Fruit fly (Drosophila melanogaster): ENCODE measurements around the gene myd.

Gene myd

DNA sequence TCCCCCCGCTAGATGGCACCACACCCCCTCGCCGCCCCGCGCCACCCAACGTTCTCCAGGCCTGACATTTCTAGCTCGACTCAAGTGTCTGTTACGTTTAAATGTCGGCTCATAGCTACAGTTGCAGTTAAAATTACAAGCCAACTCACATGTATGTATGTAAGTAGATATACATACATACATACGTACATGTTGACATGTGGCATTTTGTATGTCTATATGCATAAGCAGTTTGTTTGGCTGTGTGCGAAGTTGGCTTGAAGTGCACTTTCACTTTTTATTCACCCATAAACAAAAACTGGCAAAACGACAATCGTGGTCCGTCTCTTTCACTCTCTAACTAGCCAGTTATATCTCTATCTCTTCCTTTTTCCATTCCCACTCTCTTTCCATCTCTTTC, 2.4 kb downstream of the myd start (continued):
- TF ChIP-seq CG7745 (tag; optimal IDR thresholded peaks at IDR 0.05) = no peak
- no peak for TF ChIP-seq fd96Cb (tag; optimal IDR thresholded peaks at IDR 0.05)
- TF ChIP-seq Neu2 (GFP tag; optimal IDR thresholded peaks at IDR 0.05; ENCODE audit: borderline replicate concordance) = no peak
- TF ChIP-seq gem (tag; optimal IDR thresholded peaks at IDR 0.05) = peak; percentile 32
- TF ChIP-seq Eip74EF (GFP tag; optimal IDR thresholded peaks at IDR 0.05) = no peak
- no peak for TF ChIP-seq CG17802 (tag; optimal IDR thresholded peaks at IDR 0.05)
- no peak for TF ChIP-seq wdn (GFP tag; IDR thresholded peaks at IDR 0.05)
- TF ChIP-seq MBD-R2 (GFP tag; IDR thresholded peaks at IDR 0.05) = no peak
- TF ChIP-seq CG1832 (GFP tag; optimal IDR thresholded peaks at IDR 0.05) = no peak
- TF ChIP-seq oc (tag; optimal IDR thresholded peaks at IDR 0.05) = peak; percentile 56
- TF ChIP-seq chinmo (GFP tag; IDR thresholded peaks at IDR 0.05; ENCODE audit: partially characterized antibody) = no peak
- no peak for TF ChIP-seq CG14014 (GFP tag; IDR thresholded peaks at IDR 0.05)
- TF ChIP-seq CG18764 (GFP tag; optimal IDR thresholded peaks at IDR 0.05) = no peak
- TF ChIP-seq CG15601 (tag; optimal IDR thresholded peaks at IDR 0.05) = peak; percentile 10
- no peak for TF ChIP-seq CG17186 (GFP tag; optimal IDR thresholded peaks at IDR 0.05)
- TF ChIP-seq al (GFP tag; IDR thresholded peaks at IDR 0.05) = no peak
- no peak for TF ChIP-seq emc (GFP tag; optimal IDR thresholded peaks at IDR 0.05)
- no peak for TF ChIP-seq slbo (GFP tag; IDR thresholded peaks at IDR 0.05)
- TF ChIP-seq ATbp (GFP tag; optimal IDR thresholded peaks at IDR 0.05) = peak; percentile 94
- TF ChIP-seq Usf (GFP tag; optimal IDR thresholded peaks at IDR 0.05) = no peak
- TF ChIP-seq Dp (GFP tag; optimal IDR thresholded peaks at IDR 0.05) = no peak
- TF ChIP-seq lola (GFP tag; optimal IDR thresholded peaks at IDR 0.05) = no peak
- no peak for TF ChIP-seq esg (GFP tag; conservative IDR thresholded peaks at IDR 0.05)
- TF ChIP-seq B-H2 (GFP tag; optimal IDR thresholded peaks at IDR 0.05) = no peak
- TF ChIP-seq eve (GFP tag; optimal IDR thresholded peaks at IDR 0.05) = no peak
- TF ChIP-seq CG11093 (GFP tag; IDR thresholded peaks at IDR 0.05) = peak; percentile 33; the same call in 1 of the 3 replicates
- no peak for TF ChIP-seq CG15479 (GFP tag; optimal IDR thresholded peaks at IDR 0.05)
- TF ChIP-seq Oaz (GFP tag; IDR thresholded peaks at IDR 0.05) = no peak
- TF ChIP-seq zfh2 (GFP tag; optimal IDR thresholded peaks at IDR 0.05) = no peak
- no peak for TF ChIP-seq CG31224 (GFP tag; IDR thresholded peaks at IDR 0.05)
- TF ChIP-seq Doc2 (GFP tag; IDR thresholded peaks at IDR 0.05) = no peak
- TF ChIP-seq sob (GFP tag; IDR thresholded peaks at IDR 0.05) = no peak
- no peak for TF ChIP-seq Nf-YB (GFP tag; optimal IDR thresholded peaks at IDR 0.05)
- no peak for TF ChIP-seq CG9817 (tag; optimal IDR thresholded peaks at IDR 0.05)
- TF ChIP-seq danr (GFP tag; IDR thresholded peaks at IDR 0.05) = no peak
- TF ChIP-seq p53 (GFP tag; optimal IDR thresholded peaks at IDR 0.05) = no peak
- peak; percentile 18 for TF ChIP-seq gsb-n (tag; optimal IDR thresholded peaks at IDR 0.05)
- no peak for TF ChIP-seq CG18262 (tag; optimal IDR thresholded peaks at IDR 0.05)
- no peak for TF ChIP-seq pros (GFP tag; optimal IDR thresholded peaks at IDR 0.05)
- TF ChIP-seq CkIIα-i1 (GFP tag; IDR thresholded peaks at IDR 0.05) = no peak
- TF ChIP-seq CG2678 (tag; optimal IDR thresholded peaks at IDR 0.05) = peak; percentile 55
- TF ChIP-seq Nf-YA (GFP tag; IDR thresholded peaks at IDR 0.05) = 0 out of 2 replicates have a peak, but pooled peaks have one; percentile 17
- TF ChIP-seq CG6683 (GFP tag; optimal IDR thresholded peaks at IDR 0.05) = no peak
- no peak for TF ChIP-seq bigmax (GFP tag; optimal IDR thresholded peaks at IDR 0.05)
- no peak for TF ChIP-seq PHDP (tag; optimal IDR thresholded peaks at IDR 0.05)
- peak; percentile 16; the same call in 1 of the 2 replicates for TF ChIP-seq CG4360 (GFP tag; IDR thresholded peaks at IDR 0.05)
- no peak for TF ChIP-seq tx (GFP tag; optimal IDR thresholded peaks at IDR 0.05)
- no peak for TF ChIP-seq CG34422 (GFP tag; IDR thresholded peaks at IDR 0.05)
- TF ChIP-seq Lpt (GFP tag; optimal IDR thresholded peaks at IDR 0.05) = no peak
- TF ChIP-seq mld (GFP tag; IDR thresholded peaks at IDR 0.05; ENCODE audit: partially characterized antibody) = no peak
- TF ChIP-seq luna (GFP tag; optimal IDR thresholded peaks at IDR 0.05) = no peak
